Fruit fly (Drosophila melanogaster) whole organism, embryonic: ENCODE data around the gene GstO2.
A peak's percentile ranks its signal among the peaks of the same experiment; 100 is the strongest.

ENCODE experiments used
- B-H2 ChIP-seq: fragments of 200-800 bp; sonication (Bioruptor generic); optimal IDR thresholded peaks from 2 replicates; lab custom pipeline; 2018; ENCODE audit warnings: missing biosample characterization, mild to moderate bottlenecking, missing genetic modification characterization
- Bgb ChIP-seq: fragments of 200-800 bp; sonication (Bioruptor generic); IDR thresholded peaks from 2 replicates; pipeline ENCODE4 v1.3.6; 2022; ENCODE audit warnings: missing biosample characterization, missing genetic modification characterization; ENCODE audit not compliant: partially characterized antibody
- CG10209 ChIP-seq: fragments of 200-800 bp; sonication (Bioruptor generic); optimal IDR thresholded peaks from 3 replicates; lab custom pipeline; 2017; ENCODE audit warnings: missing biosample characterization, mild to moderate bottlenecking, missing genetic modification characterization, missing genetic modification reagents
- CG11093 ChIP-seq: fragments of 200-800 bp; sonication (Bioruptor generic); IDR thresholded peaks from 3 replicates; pipeline ENCODE4 v1.3.6; 2022; ENCODE audit warnings: missing biosample characterization, missing genetic modification characterization
- CG12236 ChIP-seq: fragments of 200-800 bp; sonication (Bioruptor generic); optimal IDR thresholded peaks from 2 replicates; lab custom pipeline; 2016; ENCODE audit warnings: missing biosample characterization, missing genetic modification characterization
- CG13894 ChIP-seq: fragments of 200-800 bp; sonication (Bioruptor generic); optimal IDR thresholded peaks from 3 replicates; lab custom pipeline; 2018; ENCODE audit warnings: missing biosample characterization, mild to moderate bottlenecking, missing genetic modification characterization, moderate library complexity
- CG17361 ChIP-seq: fragments of 200-800 bp; sonication (Bioruptor generic); IDR thresholded peaks from 3 replicates; pipeline ENCODE4 v1.3.6; 2022; ENCODE audit warnings: missing biosample characterization, missing genetic modification characterization
- CG17829 ChIP-seq: fragments of 200-800 bp; optimal IDR thresholded peaks from 2 replicates; lab custom pipeline; 2019; ENCODE audit warnings: missing biosample characterization, mild to moderate bottlenecking, missing genetic modification characterization, moderate library complexity
- CG30020 ChIP-seq: fragments of 200-800 bp; optimal IDR thresholded peaks from 2 replicates; lab custom pipeline; 2019; ENCODE audit warnings: missing biosample characterization, mild to moderate bottlenecking, missing genetic modification characterization, moderate library complexity
- CG30431 ChIP-seq: fragments of 200-800 bp; sonication (Bioruptor generic); optimal IDR thresholded peaks from 2 replicates; lab custom pipeline; 2017; ENCODE audit warnings: missing biosample characterization, missing genetic modification characterization
- CG34224 ChIP-seq: fragments of 200-800 bp; sonication (Bioruptor generic); IDR thresholded peaks from 3 replicates; pipeline ENCODE4 v1.3.6; 2022; ENCODE audit warnings: missing biosample characterization, missing genetic modification characterization; ENCODE audit not compliant: partially characterized antibody
- CG7556 ChIP-seq: fragments of 200-800 bp; sonication (Bioruptor generic); optimal IDR thresholded peaks from 2 replicates; lab custom pipeline; 2017; ENCODE audit warnings: missing biosample characterization, mild to moderate bottlenecking, missing genetic modification characterization
- CG7963 ChIP-seq: fragments of 200-800 bp; sonication (Bioruptor generic); IDR thresholded peaks from 3 replicates; pipeline ENCODE4 v1.3.6; 2022; ENCODE audit warnings: missing biosample characterization, missing genetic modification characterization; ENCODE audit not compliant: partially characterized antibody
- CG7987 ChIP-seq: fragments of 200-800 bp; sonication (Bioruptor generic); optimal IDR thresholded peaks from 2 replicates; lab custom pipeline; 2018; ENCODE audit warnings: missing biosample characterization, mild to moderate bottlenecking, missing genetic modification characterization, moderate library complexity
- CG9817 ChIP-seq: fragments of 200-800 bp; sonication (Bioruptor generic); optimal IDR thresholded peaks from 2 replicates; lab custom pipeline; 2018; ENCODE audit warnings: missing biosample characterization, mild to moderate bottlenecking, missing genetic modification characterization, moderate library complexity
- Dp ChIP-seq: fragments of 200-800 bp; sonication (Bioruptor generic); optimal IDR thresholded peaks from 2 replicates; lab custom pipeline; 2018; ENCODE audit warnings: missing biosample characterization, mild to moderate bottlenecking, missing genetic modification characterization, moderate library complexity
- Dref ChIP-seq: fragments of 200-800 bp; sonication (Bioruptor generic); IDR thresholded peaks from 2 replicates; pipeline ENCODE4 v1.3.6; 2022; ENCODE audit warnings: missing biosample characterization, missing genetic modification characterization
- Fer3 ChIP-seq: fragments of 200-800 bp; sonication (Bioruptor generic); optimal IDR thresholded peaks from 2 replicates; lab custom pipeline; 2018; ENCODE audit warnings: missing biosample characterization, mild to moderate bottlenecking, missing genetic modification characterization, moderate library complexity
- H2.0 ChIP-seq: fragments of 200-800 bp; sonication (Bioruptor generic); IDR thresholded peaks from 2 replicates; pipeline ENCODE4 v1.3.6; 2022; ENCODE audit warnings: missing biosample characterization, missing genetic modification characterization
- HmgZ ChIP-seq: fragments of 200-800 bp; sonication (Bioruptor generic); optimal IDR thresholded peaks from 2 replicates; lab custom pipeline; 2018; ENCODE audit warnings: missing biosample characterization, mild to moderate bottlenecking, missing genetic modification characterization
- Jarid2 ChIP-seq: fragments of 200-800 bp; sonication (Bioruptor generic); optimal IDR thresholded peaks from 3 replicates; lab custom pipeline; 2017; ENCODE audit warnings: mild to moderate bottlenecking, missing biosample characterization, missing genetic modification reagents, missing genetic modification characterization
- Kr ChIP-seq: fragments of 200-800 bp; sonication (Bioruptor generic); optimal IDR thresholded peaks from 2 replicates; lab custom pipeline; 2017; ENCODE audit warnings: missing biosample characterization, mild to moderate bottlenecking, missing genetic modification characterization
- NC2α ChIP-seq: fragments of 200-800 bp; sonication (Bioruptor generic); optimal IDR thresholded peaks from 2 replicates; lab custom pipeline; 2016; ENCODE audit warnings: missing biosample characterization, missing genetic modification characterization
- Nf-YA ChIP-seq: fragments of 200-800 bp; sonication (Bioruptor generic); IDR thresholded peaks from 2 replicates; pipeline ENCODE4 v1.3.6; 2022; ENCODE audit warnings: missing biosample characterization, missing genetic modification characterization
- Rfx ChIP-seq: fragments of 200-800 bp; sonication (Bioruptor generic); IDR thresholded peaks from 2 replicates; pipeline ENCODE4 v1.3.6; 2022; ENCODE audit warnings: missing biosample characterization, missing genetic modification characterization
- Ssrp ChIP-seq: fragments of 200-800 bp; sonication (Bioruptor generic); optimal IDR thresholded peaks from 2 replicates; lab custom pipeline; 2018; ENCODE audit warnings: missing biosample characterization, mild to moderate bottlenecking, missing genetic modification characterization, moderate library complexity
- ab ChIP-seq: fragments of 200-800 bp; sonication (Bioruptor generic); optimal IDR thresholded peaks from 2 replicates; lab custom pipeline; 2016; ENCODE audit warnings: missing biosample characterization, missing genetic modification characterization
- ac ChIP-seq: fragments of 200-800 bp; sonication (Bioruptor generic); optimal IDR thresholded peaks from 3 replicates; lab custom pipeline; 2017; ENCODE audit warnings: missing biosample characterization, mild to moderate bottlenecking, missing genetic modification characterization
- ash1 ChIP-seq: fragments of 200-800 bp; sonication (Bioruptor generic); optimal IDR thresholded peaks from 2 replicates; lab custom pipeline; 2018; ENCODE audit warnings: missing biosample characterization, mild to moderate bottlenecking, missing genetic modification characterization
- bowl ChIP-seq: fragments of 200-800 bp; sonication (Bioruptor generic); IDR thresholded peaks from 2 replicates; pipeline ENCODE4 v1.3.6; 2022; ENCODE audit warnings: missing biosample characterization, missing genetic modification characterization
- br ChIP-seq: fragments of >200 bp; optimal IDR thresholded peaks from 2 replicates; lab custom pipeline; 2017
- btn ChIP-seq: fragments of 200-800 bp; sonication (Bioruptor generic); optimal IDR thresholded peaks from 2 replicates; lab custom pipeline; 2016; ENCODE audit warnings: missing biosample characterization, missing genetic modification characterization
- chinmo ChIP-seq: fragments of 200-800 bp; sonication (Bioruptor generic); IDR thresholded peaks from 4 replicates; pipeline ENCODE4 v1.3.6; 2022; ENCODE audit warnings: missing biosample characterization, missing genetic modification characterization; ENCODE audit not compliant: partially characterized antibody
- croc ChIP-seq: fragments of 200-800 bp; sonication (Bioruptor generic); conservative IDR thresholded peaks from 3 replicates; pipeline ENCODE4 v1.3.6; 2022; ENCODE audit warnings: missing biosample characterization, missing genetic modification characterization
- dati ChIP-seq: fragments of 200-800 bp; sonication (Bioruptor generic); IDR thresholded peaks from 2 replicates; pipeline ENCODE4 v1.3.6; 2022; ENCODE audit warnings: missing biosample characterization, missing genetic modification characterization
- dysf ChIP-seq: fragments of 200-800 bp; sonication (Bioruptor generic); IDR thresholded peaks from 3 replicates; pipeline ENCODE4 v1.3.6; 2022; ENCODE audit warnings: missing biosample characterization, missing genetic modification characterization
- ems ChIP-seq: fragments of 200-800 bp; sonication (Bioruptor generic); optimal IDR thresholded peaks from 3 replicates; lab custom pipeline; 2016; ENCODE audit warnings: missing biosample characterization, missing genetic modification characterization
- fd64A ChIP-seq: fragments of 200-800 bp; sonication (Bioruptor generic); optimal IDR thresholded peaks from 3 replicates; lab custom pipeline; 2018; ENCODE audit warnings: missing biosample characterization, mild to moderate bottlenecking, missing genetic modification characterization
- gce ChIP-seq: fragments of 200-800 bp; sonication (Bioruptor generic); IDR thresholded peaks from 3 replicates; pipeline ENCODE4 v1.3.6; 2022; ENCODE audit warnings: missing biosample characterization, missing genetic modification characterization
- gcm ChIP-seq: fragments of 200-800 bp; sonication (Bioruptor generic); optimal IDR thresholded peaks from 2 replicates; lab custom pipeline; 2019; ENCODE audit warnings: missing biosample characterization, mild to moderate bottlenecking, missing genetic modification characterization, moderate library complexity
- gcm2 ChIP-seq: fragments of 200-800 bp; sonication (Bioruptor generic); optimal IDR thresholded peaks from 2 replicates; lab custom pipeline; 2016; ENCODE audit warnings: missing biosample characterization, missing genetic modification characterization
- gsb ChIP-seq: fragments of 200-800 bp; sonication (Bioruptor generic); IDR thresholded peaks from 2 replicates; pipeline ENCODE4 v1.3.6; 2022; ENCODE audit warnings: missing biosample characterization, missing genetic modification characterization
- her ChIP-seq: fragments of 200-800 bp; sonication (Bioruptor generic); optimal IDR thresholded peaks from 2 replicates; lab custom pipeline; 2016; ENCODE audit warnings: missing biosample characterization, missing genetic modification characterization
- jigr1 ChIP-seq: fragments of 200-800 bp; sonication (Bioruptor generic); IDR thresholded peaks from 3 replicates; pipeline ENCODE4 v1.3.6; 2022; ENCODE audit warnings: missing biosample characterization, missing genetic modification characterization
- jumu ChIP-seq: fragments of 200-800 bp; sonication (Bioruptor generic); optimal IDR thresholded peaks from 3 replicates; lab custom pipeline; 2016; ENCODE audit warnings: missing biosample characterization, missing genetic modification characterization
- ranshi ChIP-seq: fragments of 200-800 bp; sonication (Bioruptor generic); IDR thresholded peaks from 2 replicates; pipeline ENCODE4 v1.3.6; 2022; ENCODE audit warnings: missing biosample characterization, missing genetic modification characterization
- sima ChIP-seq: fragments of 200-800 bp; sonication (Bioruptor generic); optimal IDR thresholded peaks from 2 replicates; lab custom pipeline; 2016; ENCODE audit warnings: missing biosample characterization, missing genetic modification characterization
- tap ChIP-seq: fragments of 200-800 bp; optimal IDR thresholded peaks from 3 replicates; lab custom pipeline; 2019; ENCODE audit warnings: missing biosample characterization, mild to moderate bottlenecking, missing genetic modification characterization, moderate library complexity
- trh ChIP-seq: fragments of 200-800 bp; sonication (Bioruptor generic); optimal IDR thresholded peaks from 2 replicates; lab custom pipeline; 2016; ENCODE audit warnings: missing biosample characterization, missing genetic modification characterization
- vfl ChIP-seq: fragments of 200-800 bp; sonication (Bioruptor generic); optimal IDR thresholded peaks from 2 replicates; lab custom pipeline; 2016; ENCODE audit warnings: missing biosample characterization, missing genetic modification characterization
- wek ChIP-seq: fragments of 200-800 bp; sonication (Bioruptor generic); optimal IDR thresholded peaks from 3 replicates; lab custom pipeline; 2018; ENCODE audit warnings: missing biosample characterization, mild to moderate bottlenecking, missing genetic modification characterization, moderate library complexity

The GstO2 gene

dm6 chr3L:8547104-8547523 is 23.8 kb upstream of the GstO2 start (continued):
- TF ChIP-seq gcm (peak; percentile 82), ab (peak; percentile 13), her (peak; percentile 53), gce (GFP tag; lab: Robert Waterston, UW) (peak; percentile 72; the same call in 1 of the 3 replicates), CG7987 (GFP tag; lab: Kevin White, UChicago) (peak; percentile 53), CG34224 (GFP tag; lab: Robert Waterston, UW) (no peak), CG30431 (GFP tag; lab: Kevin White, UChicago) (peak; percentile 78), wek (GFP tag; lab: Kevin White, UChicago) (peak; percentile 57), H2.0 (GFP tag; lab: Robert Waterston, UW) (peak; percentile 76), jumu (GFP tag; lab: Kevin White, UChicago) (peak; percentile 56), ash1 (GFP tag; lab: Kevin White, UChicago) (no peak), btn (no peak), croc (GFP tag; lab: Robert Waterston, UW) (peak; percentile 62), br (lab: Kevin White, UChicago) (no peak)

- TF ChIP-seq vfl (GFP tag; lab: Kevin White, UChicago) (no peak), dysf (GFP tag; lab: Robert Waterston, UW) (no peak), ac (GFP tag; lab: Kevin White, UChicago) (no peak), CG10209 (GFP tag; lab: Kevin White, UChicago) (no peak), B-H2 (GFP tag; lab: Kevin White, UChicago) (no peak), dati (GFP tag; lab: Robert Waterston, UW) (no peak), ranshi (peak; percentile 17; the same call in 1 of the 2 replicates), her (no peak), CG12236 (GFP tag; lab: Kevin White, UChicago) (no peak), Dref (no peak), CG17361 (GFP tag; lab: Robert Waterston, UW) (no peak), Fer3 (tag; lab: Kevin White, UChicago) (no peak), Jarid2 (GFP tag; lab: Kevin White, UChicago) (peak; percentile 79), CG9817 (no peak), ems (no peak), Kr (GFP tag; lab: Kevin White, UChicago) (no peak), Bgb (GFP tag; lab: Robert Waterston, UW) (no peak; the same call in 1 of the 2 replicates), trh (GFP tag; lab: Kevin White, UChicago) (no peak), CG7556 (GFP tag; lab: Kevin White, UChicago) (no peak), Dp (GFP tag; lab: Kevin White, UChicago) (no peak), Rfx (GFP tag; lab: Robert Waterston, UW) (peak; percentile 16; the same call in 1 of the 2 replicates), CG17829 (tag; lab: Kevin White, UChicago) (no peak), HmgZ (tag; lab: Kevin White, UChicago) (peak; percentile 53), sima (GFP tag; lab: Kevin White, UChicago) (no peak), CG13894 (tag; lab: Kevin White, UChicago) (peak; percentile 47), Nf-YA (GFP tag; lab: Robert Waterston, UW) (0 out of 2 replicates have a peak, but pooled peaks have one; percentile 11), jigr1 (no peak), CG11093 (no peak), CG7963 (GFP tag; lab: Robert Waterston, UW) (no peak), fd64A (GFP tag; lab: Kevin White, UChicago) (no peak), bowl (0 out of 2 replicates have a peak, but pooled peaks have one; percentile 45), chinmo (GFP tag; lab: Robert Waterston, UW) (peak; percentile 91; the same call in 1 of the 4 replicates), NC2α (GFP tag; lab: Kevin White, UChicago) (no peak), CG30020 (tag; lab: Kevin White, UChicago) (no peak), gcm2 (GFP tag; lab: Kevin White, UChicago) (no peak), Ssrp (no peak), gsb (peak; percentile 25; the same call in 1 of the 2 replicates), tap (tag; lab: Kevin White, UChicago) (peak; percentile 11)
Observed at dm6 chr3L:8546355-8546771, 23.1 kb upstream of the GstO2 start.
